Fruit fly (Drosophila melanogaster) whole organism, embryonic: ENCODE measurements around the gene Cad88C.

Experiments used
- CG10267 ChIP-seq: fragments of 200-800 bp; sonication (Bioruptor generic); optimal IDR thresholded peaks from 2 replicates; lab custom pipeline; 2018; ENCODE audit warnings: missing biosample characterization, mild to moderate bottlenecking, missing genetic modification characterization, moderate library complexity
- CG11085 ChIP-seq: fragments of 200-800 bp; sonication (Bioruptor generic); IDR thresholded peaks from 2 replicates; pipeline ENCODE4 v1.3.6; 2022; ENCODE audit warnings: missing biosample characterization, missing genetic modification characterization
- CG11398 ChIP-seq: fragments of 200-800 bp; sonication (Bioruptor generic); optimal IDR thresholded peaks from 2 replicates; lab custom pipeline; 2016; ENCODE audit warnings: missing biosample characterization, missing genetic modification characterization
- CG11504 ChIP-seq: fragments of 200-800 bp; sonication (Bioruptor generic); optimal IDR thresholded peaks from 3 replicates; lab custom pipeline; 2019; ENCODE audit warnings: missing biosample characterization, mild to moderate bottlenecking, missing genetic modification characterization, moderate library complexity
- CG12236 ChIP-seq: fragments of 200-800 bp; sonication (Bioruptor generic); optimal IDR thresholded peaks from 2 replicates; lab custom pipeline; 2016; ENCODE audit warnings: missing biosample characterization, missing genetic modification characterization
- CG12391 ChIP-seq: fragments of 200-800 bp; sonication (Bioruptor generic); optimal IDR thresholded peaks from 3 replicates; lab custom pipeline; 2018; ENCODE audit warnings: missing biosample characterization, mild to moderate bottlenecking, missing genetic modification characterization, moderate library complexity
- CG13287 ChIP-seq: fragments of 200-800 bp; sonication (Bioruptor generic); IDR thresholded peaks from 2 replicates; pipeline ENCODE4 v1.3.6; 2022; ENCODE audit warnings: missing biosample characterization, missing genetic modification characterization; ENCODE audit not compliant: partially characterized antibody
- CG13624 ChIP-seq: fragments of 200-800 bp; sonication (Bioruptor generic); optimal IDR thresholded peaks from 2 replicates; lab custom pipeline; 2016; ENCODE audit warnings: missing biosample characterization, missing genetic modification characterization
- CG14014 ChIP-seq: fragments of 200-800 bp; sonication (Bioruptor generic); IDR thresholded peaks from 2 replicates; pipeline ENCODE4 v1.3.6; 2022; ENCODE audit warnings: missing biosample characterization, missing genetic modification characterization
- CG14860 ChIP-seq: fragments of 200-800 bp; sonication (Bioruptor generic); IDR thresholded peaks from 3 replicates; pipeline ENCODE4 v1.3.6; 2022; ENCODE audit warnings: missing biosample characterization, missing genetic modification characterization; ENCODE audit not compliant: partially characterized antibody
- CG1647 ChIP-seq: fragments of 200-800 bp; sonication (Bioruptor generic); optimal IDR thresholded peaks from 3 replicates; lab custom pipeline; 2016; ENCODE audit warnings: missing biosample characterization, missing genetic modification characterization
- CG17359 ChIP-seq: fragments of 200-800 bp; sonication (Bioruptor generic); optimal IDR thresholded peaks from 3 replicates; lab custom pipeline; 2018; ENCODE audit warnings: missing biosample characterization, mild to moderate bottlenecking, missing genetic modification characterization, moderate library complexity
- CG18262 ChIP-seq: fragments of 200-800 bp; optimal IDR thresholded peaks from 3 replicates; lab custom pipeline; 2019; ENCODE audit warnings: missing biosample characterization, mild to moderate bottlenecking, missing genetic modification characterization, moderate library complexity
- CG2129 ChIP-seq: fragments of 200-800 bp; sonication (Bioruptor generic); IDR thresholded peaks from 2 replicates; pipeline ENCODE4 v1.3.6; 2022; ENCODE audit warnings: missing biosample characterization, missing genetic modification characterization; ENCODE audit not compliant: partially characterized antibody
- CG31388 ChIP-seq: fragments of 200-800 bp; sonication (Bioruptor generic); optimal IDR thresholded peaks from 2 replicates; lab custom pipeline; 2016; ENCODE audit warnings: missing biosample characterization, missing genetic modification characterization
- CG34224 ChIP-seq: fragments of 200-800 bp; sonication (Bioruptor generic); IDR thresholded peaks from 3 replicates; pipeline ENCODE4 v1.3.6; 2022; ENCODE audit warnings: missing biosample characterization, missing genetic modification characterization; ENCODE audit not compliant: partially characterized antibody
- CG43689 ChIP-seq: fragments of 200-800 bp; sonication (Bioruptor generic); IDR thresholded peaks from 2 replicates; pipeline ENCODE4 v1.3.6; 2022; ENCODE audit warnings: missing biosample characterization, missing genetic modification characterization
- CG4424 ChIP-seq: fragments of 200-800 bp; sonication (Bioruptor generic); optimal IDR thresholded peaks from 3 replicates; lab custom pipeline; 2016; ENCODE audit warnings: missing biosample characterization, missing genetic modification characterization
- CG5953 ChIP-seq: fragments of 200-800 bp; sonication (Bioruptor generic); IDR thresholded peaks from 2 replicates; pipeline ENCODE4 v1.3.6; 2022; ENCODE audit warnings: missing biosample characterization, missing genetic modification characterization
- CG9215 ChIP-seq: fragments of 200-800 bp; sonication (Bioruptor generic); IDR thresholded peaks from 2 replicates; pipeline ENCODE4 v1.3.6; 2022; ENCODE audit warnings: missing biosample characterization, missing genetic modification characterization
- Doc2 ChIP-seq: fragments of 200-800 bp; sonication (Bioruptor generic); IDR thresholded peaks from 2 replicates; pipeline ENCODE4 v1.3.6; 2022; ENCODE audit warnings: missing biosample characterization, missing genetic modification characterization
- Elba2 ChIP-seq: fragments of 200-800 bp; sonication (Bioruptor generic); optimal IDR thresholded peaks from 3 replicates; lab custom pipeline; 2016; ENCODE audit warnings: missing biosample characterization, missing genetic modification characterization
- Rfx ChIP-seq: fragments of 200-800 bp; sonication (Bioruptor generic); IDR thresholded peaks from 2 replicates; pipeline ENCODE4 v1.3.6; 2022; ENCODE audit warnings: missing biosample characterization, missing genetic modification characterization
- Trl ChIP-seq, 3 experiments: fragments of >200 bp in 2 of 3; fragments of 200-800 bp in 1 of 3; sonication (Bioruptor generic) in 1 of 3; optimal IDR thresholded peaks; 2 replicates in 1 of 3; 3 replicates in 2 of 3; lab custom pipeline; 2016 to 2017; ENCODE audit warnings: missing biosample characterization in 1 of 3, missing genetic modification characterization in 1 of 3
- br ChIP-seq: fragments of >200 bp; optimal IDR thresholded peaks from 2 replicates; lab custom pipeline; 2017
- caup ChIP-seq: fragments of 200-800 bp; sonication (Bioruptor generic); optimal IDR thresholded peaks from 3 replicates; lab custom pipeline; 2017; ENCODE audit warnings: missing biosample characterization, mild to moderate bottlenecking, missing genetic modification characterization, moderate library complexity; ENCODE audit not compliant: severe bottlenecking
- cg ChIP-seq: fragments of 200-800 bp; sonication (Bioruptor generic); optimal IDR thresholded peaks from 3 replicates; lab custom pipeline; 2019; ENCODE audit warnings: missing biosample characterization, mild to moderate bottlenecking, missing genetic modification characterization, moderate library complexity
- chinmo ChIP-seq: fragments of 200-800 bp; sonication (Bioruptor generic); IDR thresholded peaks from 4 replicates; pipeline ENCODE4 v1.3.6; 2022; ENCODE audit warnings: missing biosample characterization, missing genetic modification characterization; ENCODE audit not compliant: partially characterized antibody
- chn ChIP-seq: fragments of 200-800 bp; sonication (Bioruptor generic); optimal IDR thresholded peaks from 2 replicates; lab custom pipeline; 2016; ENCODE audit warnings: missing biosample characterization, missing genetic modification characterization
- dpn ChIP-seq, 2 experiments: fragments of 200-800 bp; sonication (Bioruptor generic); optimal IDR thresholded peaks; 3 replicates each; lab custom pipeline; 2016; ENCODE audit warnings: missing biosample characterization in 2 of 2, missing genetic modification characterization in 2 of 2
- gsb ChIP-seq: fragments of 200-800 bp; sonication (Bioruptor generic); IDR thresholded peaks from 2 replicates; pipeline ENCODE4 v1.3.6; 2022; ENCODE audit warnings: missing biosample characterization, missing genetic modification characterization
- hb ChIP-seq: fragments of 200-800 bp; sonication (Bioruptor generic); IDR thresholded peaks from 3 replicates; pipeline ENCODE4 v1.3.6; 2022; ENCODE audit warnings: missing biosample characterization, missing genetic modification characterization; ENCODE audit not compliant: partially characterized antibody
- inv ChIP-seq: fragments of 200-800 bp; sonication (Bioruptor generic); IDR thresholded peaks from 2 replicates; pipeline ENCODE4 v1.3.6; 2022; ENCODE audit warnings: missing biosample characterization, missing genetic modification characterization; ENCODE audit not compliant: partially characterized antibody
- ken ChIP-seq: fragments of 200-800 bp; sonication (Bioruptor generic); IDR thresholded peaks from 3 replicates; pipeline ENCODE4 v1.3.6; 2022; ENCODE audit warnings: missing biosample characterization, missing genetic modification characterization
- mld ChIP-seq: fragments of 200-800 bp; sonication (Bioruptor generic); IDR thresholded peaks from 3 replicates; pipeline ENCODE4 v1.3.6; 2022; ENCODE audit warnings: missing biosample characterization, missing genetic modification characterization; ENCODE audit not compliant: partially characterized antibody
- nerfin-1 ChIP-seq: fragments of 200-800 bp; sonication (Bioruptor generic); optimal IDR thresholded peaks from 3 replicates; lab custom pipeline; 2019; ENCODE audit warnings: missing biosample characterization, mild to moderate bottlenecking, missing genetic modification characterization, moderate library complexity
- org-1 ChIP-seq: fragments of 200-800 bp; sonication (Bioruptor generic); optimal IDR thresholded peaks from 2 replicates; lab custom pipeline; 2017; ENCODE audit warnings: missing biosample characterization, missing genetic modification characterization
- pfk ChIP-seq: fragments of 200-800 bp; sonication (Bioruptor generic); optimal IDR thresholded peaks from 2 replicates; lab custom pipeline; 2018; ENCODE audit warnings: missing biosample characterization, mild to moderate bottlenecking, missing genetic modification characterization, moderate library complexity
- scrt ChIP-seq: fragments of 200-800 bp; sonication (Bioruptor generic); optimal IDR thresholded peaks from 2 replicates; lab custom pipeline; 2018; ENCODE audit warnings: missing biosample characterization, mild to moderate bottlenecking, missing genetic modification characterization, moderate library complexity
- so ChIP-seq: fragments of 200-800 bp; sonication (Bioruptor generic); IDR thresholded peaks from 3 replicates; pipeline ENCODE4 v1.3.6; 2022; ENCODE audit warnings: missing biosample characterization, missing genetic modification characterization
- stwl ChIP-seq: fragments of 200-800 bp; sonication (Bioruptor generic); optimal IDR thresholded peaks from 3 replicates; lab custom pipeline; 2018; ENCODE audit warnings: missing biosample characterization, mild to moderate bottlenecking, missing genetic modification characterization, moderate library complexity
- tio ChIP-seq: fragments of 200-800 bp; sonication (Bioruptor generic); optimal IDR thresholded peaks from 2 replicates; lab custom pipeline; 2017; ENCODE audit warnings: missing biosample characterization, missing genetic modification characterization, inconsistent platforms
- tx ChIP-seq: fragments of 200-800 bp; sonication (Bioruptor generic); optimal IDR thresholded peaks from 2 replicates; lab custom pipeline; 2016; ENCODE audit warnings: missing biosample characterization, missing genetic modification characterization
- usp ChIP-seq: fragments of >200 bp; optimal IDR thresholded peaks from 2 replicates; lab custom pipeline; 2017; ENCODE audit warnings: missing biosample characterization, missing genetic modification characterization
- vfl ChIP-seq: fragments of 200-800 bp; sonication (Bioruptor generic); optimal IDR thresholded peaks from 2 replicates; lab custom pipeline; 2016; ENCODE audit warnings: missing biosample characterization, missing genetic modification characterization
- vnd ChIP-seq: fragments of 200-800 bp; sonication (Bioruptor generic); IDR thresholded peaks from 3 replicates; pipeline ENCODE4 v1.3.6; 2022; ENCODE audit warnings: missing biosample characterization, missing genetic modification characterization; ENCODE audit not compliant: partially characterized antibody
- z ChIP-seq: fragments of 200-800 bp; sonication (Bioruptor generic); IDR thresholded peaks from 3 replicates; pipeline ENCODE4 v1.3.6; 2022; ENCODE audit warnings: missing biosample characterization, missing genetic modification characterization
- zen ChIP-seq: fragments of 200-800 bp; sonication (Bioruptor generic); optimal IDR thresholded peaks from 3 replicates; lab custom pipeline; 2018; ENCODE audit warnings: missing biosample characterization, mild to moderate bottlenecking, missing genetic modification characterization, moderate library complexity

Gene Cad88C

DNA sequence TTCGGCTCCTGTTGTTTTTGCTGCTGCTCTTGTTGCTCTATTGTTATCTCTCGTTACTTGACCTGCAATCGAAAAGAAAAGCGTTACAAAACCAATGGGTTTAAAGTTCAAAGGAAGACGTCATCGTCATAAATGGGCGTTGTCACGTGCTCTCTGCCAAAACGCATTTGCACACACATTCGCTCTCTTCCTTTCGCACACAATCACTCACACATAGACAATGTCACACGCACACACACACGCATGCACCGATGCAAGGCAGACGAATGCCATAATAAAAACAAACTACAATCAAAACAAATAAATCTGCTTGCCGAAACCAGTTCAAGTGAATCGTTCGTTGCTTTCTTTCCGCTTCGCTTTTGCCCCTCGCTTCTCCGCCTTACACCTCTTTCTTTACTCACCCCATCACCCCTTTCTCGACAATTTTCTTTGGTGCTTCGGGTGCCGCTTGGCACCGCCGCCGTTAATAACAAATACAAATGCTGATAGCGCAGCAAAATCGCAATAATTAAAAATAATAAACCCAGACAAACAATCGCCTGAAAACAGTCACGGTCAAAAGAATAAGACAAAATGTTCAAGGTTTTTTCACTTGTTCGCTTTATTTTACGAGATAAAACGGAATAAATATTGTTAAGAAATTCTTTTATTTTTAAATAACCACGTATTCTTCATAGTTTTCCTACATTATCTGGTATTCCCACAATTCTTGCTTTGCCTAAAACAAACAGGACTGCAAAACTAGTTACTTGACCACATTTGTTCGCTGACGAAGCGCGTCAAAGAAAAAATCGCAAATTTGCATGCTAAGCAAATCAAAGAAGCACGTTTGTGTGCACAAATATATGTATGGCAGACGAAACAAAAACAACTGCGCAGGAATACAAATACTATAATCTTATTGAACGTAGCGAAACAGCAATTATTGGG, 19.3 kb downstream of the Cad88C start (continued):
- TF ChIP-seq tio (GFP tag; lab: Kevin White, UChicago) (no peak), hb (GFP tag; lab: Robert Waterston, UW) (no peak), zen (no peak), chinmo (GFP tag; lab: Robert Waterston, UW) (0 out of 4 replicates have a peak, but pooled peaks have one; percentile 9), z (GFP tag; lab: Robert Waterston, UW) (no peak), vnd (GFP tag; lab: Robert Waterston, UW) (no peak), Elba2 (no peak), inv (GFP tag; lab: Robert Waterston, UW) (no peak), so (GFP tag; lab: Robert Waterston, UW) (no peak), CG13624 (GFP tag; lab: Kevin White, UChicago) (no peak), Doc2 (no peak), chn (GFP tag; lab: Kevin White, UChicago) (no peak), CG31388 (GFP tag; lab: Kevin White, UChicago) (no peak), CG4424 (GFP tag; lab: Kevin White, UChicago) (peak; percentile 8), dpn (GFP tag; optimal IDR thresholded peaks at IDR 0.05; lab: Kevin White, UChicago) (peak in 1 of 2 experiments; percentile 21), nerfin-1 (tag; lab: Kevin White, UChicago) (no peak), br (no peak), cg (peak; percentile 72), CG11504 (tag; lab: Kevin White, UChicago) (no peak), CG17359 (tag; lab: Kevin White, UChicago) (peak; percentile 24), CG34224 (no peak), CG1647 (no peak), Rfx (GFP tag; lab: Robert Waterston, UW) (no peak), usp (GFP tag; lab: Kevin White, UChicago) (no peak), stwl (tag; lab: Kevin White, UChicago) (no peak), CG11398 (GFP tag; lab: Kevin White, UChicago) (no peak), CG14860 (GFP tag; lab: Robert Waterston, UW) (no peak), CG2129 (no peak), CG12236 (no peak), mld (GFP tag; lab: Robert Waterston, UW) (no peak), scrt (GFP tag; lab: Kevin White, UChicago) (no peak), caup (GFP tag; lab: Kevin White, UChicago) (no peak), CG5953 (GFP tag; lab: Robert Waterston, UW) (no peak), CG9215 (GFP tag; lab: Robert Waterston, UW) (no peak), Trl (optimal IDR thresholded peaks at IDR 0.05; lab: Kevin White, UChicago) (no peak), Trl (GFP tag; optimal IDR thresholded peaks at IDR 0.05; lab: Kevin White, UChicago) (no peak), CG12391 (tag; lab: Kevin White, UChicago) (no peak), CG11085 (GFP tag; lab: Robert Waterston, UW) (no peak), vfl (GFP tag; lab: Kevin White, UChicago) (no peak), org-1 (GFP tag; lab: Kevin White, UChicago) (no peak), CG13287 (GFP tag; lab: Robert Waterston, UW) (no peak), pfk (GFP tag; lab: Kevin White, UChicago) (no peak), CG14014 (no peak), tx (GFP tag; lab: Kevin White, UChicago) (no peak), CG18262 (peak; percentile 43), ken (GFP tag; lab: Robert Waterston, UW) (0 out of 3 replicates have a peak, but pooled peaks have one; percentile 13), CG43689 (GFP tag; lab: Robert Waterston, UW) (no peak), gsb (GFP tag; lab: Robert Waterston, UW) (no peak), CG10267 (tag; lab: Kevin White, UChicago) (peak; percentile 4)
